Worm (Caenorhabditis elegans) whole organism, L4/young adult: ENCODE measurements around the gene ZK686.5.

Experiments used
- W03F9.2 ChIP-seq: fragments of 150-350 bp; optimal IDR thresholded peaks from 2 replicates; lab custom pipeline; 2014; ENCODE audit warnings: missing biosample characterization, missing genetic modification characterization
- dao-5 ChIP-seq: sonication (generic microtip); optimal IDR thresholded peaks from 2 replicates; lab custom pipeline; 2016; ENCODE audit warnings: missing genotype, missing genetic modification characterization, moderate library complexity, missing compliant biosample characterization
- him-1 ChIP-seq: sonication (generic microtip); optimal IDR thresholded peaks from 2 replicates; lab custom pipeline; 2016; ENCODE audit warnings: missing genotype, missing genetic modification reagents, missing genetic modification characterization, missing compliant biosample characterization

ce11 chrIII:7736003-7736402 is 31.3 kb downstream of the ZK686.5 start:
- TF ChIP-seq him-1 (tag; lab: Kevin White, UChicago) = no peak
- no peak for TF ChIP-seq dao-5 (tag; lab: Kevin White, UChicago)
- TF ChIP-seq W03F9.2 (tag; lab: Kevin White, UChicago) = no peak
